Worm (Caenorhabditis elegans) whole organism, young adult: Measurements from ENCODE around the gene iglr-1.

Source experiments
- D2030.7 ChIP-seq: fragments of 200-800 bp; sonication (Bioruptor generic); IDR thresholded peaks from 2 replicates; pipeline ENCODE4 v1.3.6; 2022; ENCODE audit warnings: missing genetic modification reagents, missing genetic modification characterization, missing compliant biosample characterization
- F23B12.7 ChIP-seq: sonication (generic microtip); optimal IDR thresholded peaks from 2 replicates; lab custom pipeline; 2017; ENCODE audit warnings: missing genetic modification characterization, mild to moderate bottlenecking, missing compliant biosample characterization, antibody characterized with exemption, moderate library complexity; ENCODE audit not compliant: insufficient read depth
- F33H1.4 ChIP-seq: fragments of 200-800 bp; sonication (Bioruptor generic); IDR thresholded peaks from 2 replicates; pipeline ENCODE4 v1.3.6; 2022; ENCODE audit warnings: missing genetic modification reagents, missing genetic modification characterization, missing compliant biosample characterization
- F37B4.10 ChIP-seq: fragments of 200-800 bp; sonication (Bioruptor generic); IDR thresholded peaks from 2 replicates; pipeline ENCODE4 v1.3.6; 2022; ENCODE audit warnings: missing genetic modification characterization, missing compliant biosample characterization
- F39B2.1 ChIP-seq: fragments of 200-800 bp; sonication (Bioruptor generic); IDR thresholded peaks from 2 replicates; pipeline ENCODE4 v1.3.6; 2022; ENCODE audit warnings: missing genetic modification reagents, missing genetic modification characterization, missing compliant biosample characterization
- T26A5.8 ChIP-seq: sonication (generic microtip); optimal IDR thresholded peaks from 2 replicates; lab custom pipeline; 2016; ENCODE audit warnings: missing genetic modification characterization, missing compliant biosample characterization
- aptf-3 ChIP-seq: fragments of 200-800 bp; sonication (Bioruptor generic); IDR thresholded peaks from 2 replicates; pipeline ENCODE4 v1.3.6; 2022; ENCODE audit warnings: missing genetic modification characterization, missing compliant biosample characterization
- cebp-1 ChIP-seq, 2 experiments: fragments of 200-800 bp in 1 of 2; sonication (Bioruptor generic) in 1 of 2; sonication (generic microtip) in 1 of 2; IDR thresholded peaks in 1 of 2; optimal IDR thresholded peaks in 1 of 2; 2 replicates each; pipeline versions ENCODE4 v1.3.6 to Lab custom; 2017 to 2022; ENCODE audit warnings: missing compliant biosample characterization in 2 of 2, missing genetic modification characterization in 2 of 2, mild to moderate bottlenecking in 1 of 2, missing genetic modification reagents in 1 of 2, moderate library complexity in 1 of 2
- cebp-2 ChIP-seq: fragments of 200-800 bp; sonication (Bioruptor generic); IDR thresholded peaks from 2 replicates; pipeline ENCODE4 v1.3.6; 2022; ENCODE audit warnings: missing genetic modification characterization, missing compliant biosample characterization
- ceh-100 ChIP-seq: fragments of 200-800 bp; sonication (Bioruptor generic); IDR thresholded peaks from 2 replicates; pipeline ENCODE4 v1.3.6; 2022; ENCODE audit warnings: missing genetic modification reagents, missing genetic modification characterization, missing compliant biosample characterization
- ceh-91 ChIP-seq: fragments of 200-800 bp; sonication (Bioruptor generic); IDR thresholded peaks from 2 replicates; pipeline ENCODE4 v1.3.6; 2022; ENCODE audit warnings: missing genetic modification reagents, missing genetic modification characterization, missing compliant biosample characterization
- die-1 ChIP-seq: sonication (generic microtip); optimal IDR thresholded peaks from 2 replicates; lab custom pipeline; 2016; ENCODE audit warnings: missing genotype, mild to moderate bottlenecking, missing genetic modification characterization, missing compliant biosample characterization
- dox-1 ChIP-seq: fragments of 200-800 bp; sonication (Bioruptor generic); IDR thresholded peaks from 2 replicates; pipeline ENCODE4 v1.3.6; 2022; ENCODE audit warnings: missing genetic modification reagents, missing genetic modification characterization, missing compliant biosample characterization
- dpl-1 ChIP-seq: fragments of 150-350 bp; optimal IDR thresholded peaks from 2 replicates; lab custom pipeline; 2014; ENCODE audit warnings: missing biosample characterization, missing genetic modification reagents, missing genetic modification characterization
- egl-18 ChIP-seq: fragments of 200-800 bp; sonication (Bioruptor generic); IDR thresholded peaks from 2 replicates; pipeline ENCODE4 v1.3.6; 2022; ENCODE audit warnings: missing genetic modification reagents, missing genetic modification characterization, missing compliant biosample characterization
- ets-4 ChIP-seq: fragments of 200-800 bp; sonication (Bioruptor generic); optimal IDR thresholded peaks from 2 replicates; lab custom pipeline; 2018; ENCODE audit warnings: mild to moderate bottlenecking, missing genetic modification characterization, missing compliant biosample characterization
- fkh-3 ChIP-seq: sonication (generic microtip); optimal IDR thresholded peaks from 2 replicates; lab custom pipeline; 2016; ENCODE audit warnings: mild to moderate bottlenecking, missing genetic modification characterization, missing compliant biosample characterization
- gei-17 ChIP-seq: fragments of 200-800 bp; sonication (Bioruptor generic); optimal IDR thresholded peaks from 2 replicates; lab custom pipeline; 2018; ENCODE audit warnings: mild to moderate bottlenecking, missing genetic modification characterization, missing compliant biosample characterization
- him-1 ChIP-seq: sonication (generic microtip); optimal IDR thresholded peaks from 2 replicates; lab custom pipeline; 2016; ENCODE audit warnings: missing genotype, missing genetic modification reagents, missing genetic modification characterization, missing compliant biosample characterization
- hmg-20 ChIP-seq: fragments of 200-800 bp; sonication (Bioruptor generic); IDR thresholded peaks from 2 replicates; pipeline ENCODE4 v1.3.6; 2022; ENCODE audit warnings: missing genetic modification reagents, missing genetic modification characterization, missing compliant biosample characterization
- hrde-1 ChIP-seq: sonication (generic microtip); optimal IDR thresholded peaks from 2 replicates; lab custom pipeline; 2016; ENCODE audit warnings: missing genetic modification characterization, mild to moderate bottlenecking, missing compliant biosample characterization, moderate library complexity, missing genotype, missing genetic modification reagents, borderline replicate concordance
- lag-1 ChIP-seq: fragments of 200-800 bp; sonication (Bioruptor generic); IDR thresholded peaks from 2 replicates; pipeline ENCODE4 v1.3.6; 2022; ENCODE audit warnings: missing genetic modification reagents, missing genetic modification characterization, missing compliant biosample characterization
- let-526 ChIP-seq: fragments of 200-800 bp; sonication (Bioruptor generic); IDR thresholded peaks from 2 replicates; pipeline ENCODE4 v1.3.6; 2022; ENCODE audit warnings: missing genetic modification reagents, missing genetic modification characterization, missing compliant biosample characterization
- lin-35 ChIP-seq, 3 experiments: fragments of 150-350 bp in 2 of 3; sonication (generic microtip) in 1 of 3; optimal IDR thresholded peaks; 2 replicates each; lab custom pipeline; 2014 to 2018; ENCODE audit warnings: missing biosample characterization in 3 of 3, missing genetic modification characterization in 3 of 3, missing genetic modification reagents in 3 of 3
- lin-40 ChIP-seq: sonication (generic microtip); optimal IDR thresholded peaks from 2 replicates; lab custom pipeline; 2016; ENCODE audit warnings: missing genetic modification characterization, mild to moderate bottlenecking, missing compliant biosample characterization, missing genotype, missing genetic modification reagents
- lir-1 ChIP-seq: fragments of 200-800 bp; sonication (Bioruptor generic); conservative IDR thresholded peaks from 2 replicates; pipeline ENCODE4 v1.3.6; 2022; ENCODE audit warnings: missing genetic modification reagents, missing genetic modification characterization, missing compliant biosample characterization
- lsy-27 ChIP-seq: sonication (generic microtip); optimal IDR thresholded peaks from 2 replicates; lab custom pipeline; 2017; ENCODE audit warnings: missing genetic modification characterization, mild to moderate bottlenecking, missing compliant biosample characterization, antibody characterized with exemption, missing genotype, borderline replicate concordance; ENCODE audit not compliant: insufficient read depth
- madf-10 ChIP-seq: sonication (generic microtip); optimal IDR thresholded peaks from 2 replicates; lab custom pipeline; 2016; ENCODE audit warnings: mild to moderate bottlenecking, missing genetic modification characterization, missing compliant biosample characterization
- madf-3 ChIP-seq: fragments of 200-800 bp; sonication (Bioruptor generic); IDR thresholded peaks from 2 replicates; pipeline ENCODE4 v1.3.6; 2022; ENCODE audit warnings: missing genetic modification reagents, missing genetic modification characterization, missing compliant biosample characterization
- madf-8 ChIP-seq: fragments of 200-800 bp; sonication (Bioruptor generic); conservative IDR thresholded peaks from 2 replicates; pipeline ENCODE4 v1.3.6; 2022; ENCODE audit warnings: missing genetic modification reagents, missing genetic modification characterization, missing compliant biosample characterization
- nhr-120 ChIP-seq: fragments of 200-800 bp; sonication (Bioruptor generic); IDR thresholded peaks from 2 replicates; pipeline ENCODE4 v1.3.6; 2022; ENCODE audit warnings: missing genetic modification characterization, missing compliant biosample characterization
- nhr-90 ChIP-seq: sonication (generic microtip); optimal IDR thresholded peaks from 2 replicates; lab custom pipeline; 2016; ENCODE audit warnings: missing genotype, mild to moderate bottlenecking, missing genetic modification characterization, missing compliant biosample characterization
- pbrm-1 ChIP-seq: fragments of 200-800 bp; sonication (Bioruptor generic); IDR thresholded peaks from 2 replicates; pipeline ENCODE4 v1.3.6; 2022; ENCODE audit warnings: missing genetic modification reagents, missing genetic modification characterization, missing compliant biosample characterization
- pha-4 ChIP-seq: fragments of 150-350 bp; sonication (generic microtip); optimal IDR thresholded peaks from 2 replicates; lab custom pipeline; 2014; ENCODE audit warnings: missing biosample characterization, missing genetic modification reagents, missing genetic modification characterization
- rcor-1 ChIP-seq: fragments of 200-800 bp; sonication (Bioruptor generic); IDR thresholded peaks from 2 replicates; pipeline ENCODE4 v1.3.6; 2022; ENCODE audit warnings: missing genetic modification reagents, missing genetic modification characterization, missing compliant biosample characterization
- rpc-1 ChIP-seq, 2 experiments: fragments of 150-350 bp in 1 of 2; sonication (generic microtip) in 1 of 2; optimal IDR thresholded peaks; 2 replicates each; lab custom pipeline; 2014 to 2018; ENCODE audit warnings: missing biosample characterization in 1 of 2, missing genetic modification characterization in 1 of 2, missing genetic modification reagents in 1 of 2, missing genotype in 1 of 2
- sdz-38 ChIP-seq: sonication (generic microtip); optimal IDR thresholded peaks from 2 replicates; lab custom pipeline; 2016; ENCODE audit warnings: missing genotype, missing genetic modification characterization, missing compliant biosample characterization
- tbp1 ChIP-seq: fragments of 200-800 bp; sonication (Bioruptor generic); optimal IDR thresholded peaks from 2 replicates; lab custom pipeline; 2018; ENCODE audit warnings: mild to moderate bottlenecking, missing genetic modification characterization, missing compliant biosample characterization
- tlf-1 ChIP-seq: fragments of 200-800 bp; sonication (Bioruptor generic); optimal IDR thresholded peaks from 2 replicates; lab custom pipeline; 2018; ENCODE audit warnings: mild to moderate bottlenecking, missing genetic modification characterization, missing compliant biosample characterization
- unc-130 ChIP-seq: sonication (generic microtip); optimal IDR thresholded peaks from 2 replicates; lab custom pipeline; 2016; ENCODE audit warnings: missing genetic modification reagents, missing genetic modification characterization, missing compliant biosample characterization
- zfh-2 ChIP-seq: fragments of 200-800 bp; sonication (Bioruptor generic); conservative IDR thresholded peaks from 2 replicates; pipeline ENCODE4 v1.3.6; 2022; ENCODE audit warnings: missing genetic modification reagents, missing genetic modification characterization, missing compliant biosample characterization
- ztf-22 ChIP-seq: fragments of 200-800 bp; sonication (Bioruptor generic); optimal IDR thresholded peaks from 2 replicates; lab custom pipeline; 2018; ENCODE audit warnings: mild to moderate bottlenecking, missing genetic modification characterization, moderate library complexity, missing compliant biosample characterization
- ztf-28 ChIP-seq: fragments of 200-800 bp; sonication (Bioruptor generic); IDR thresholded peaks from 2 replicates; pipeline ENCODE4 v1.3.6; 2022; ENCODE audit warnings: missing genetic modification reagents, missing genetic modification characterization, missing compliant biosample characterization

iglr-1 gene

DNA sequence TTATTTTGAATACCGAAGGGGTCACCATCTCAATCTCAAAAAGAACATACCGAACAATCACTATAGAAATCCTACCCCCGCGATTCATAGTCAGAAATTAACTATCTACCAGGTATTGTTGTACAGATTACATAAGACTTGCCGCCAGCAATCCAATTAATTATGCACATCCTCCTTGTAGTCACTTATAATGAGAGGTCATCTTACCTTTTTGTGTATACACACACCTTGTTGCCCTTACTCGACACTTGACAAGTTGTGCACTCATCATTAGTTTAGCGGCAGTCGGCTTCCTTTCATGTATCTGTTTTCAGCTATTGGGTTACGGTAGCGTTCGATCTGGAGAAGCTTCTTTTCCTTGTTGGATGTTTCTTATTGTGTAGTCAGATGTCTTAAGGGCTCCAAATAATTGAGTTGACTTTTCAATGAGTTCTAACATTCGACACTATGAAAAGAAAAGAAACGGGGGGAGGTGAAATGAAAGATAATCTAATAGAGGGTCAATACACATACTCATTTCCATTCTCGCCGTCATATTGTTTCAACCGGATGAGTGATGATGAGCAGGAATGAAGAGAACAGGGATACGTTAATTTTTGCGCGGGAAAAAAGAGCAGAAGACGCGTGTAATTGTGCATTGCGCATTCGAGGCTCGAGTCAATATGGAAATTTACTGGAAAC is 31.6 kb downstream of the iglr-1 start:
- TF ChIP-seq ztf-28 (GFP tag; lab: Robert Waterston, UW) (no peak), madf-3 (GFP tag; lab: Robert Waterston, UW) (no peak), rpc-1 (optimal IDR thresholded peaks at IDR 0.05; lab: Kevin White, UChicago) (no peak), rpc-1 (tag; optimal IDR thresholded peaks at IDR 0.05; lab: Kevin White, UChicago) (no peak), let-526 (GFP tag; lab: Robert Waterston, UW) (no peak), lir-1 (GFP tag; lab: Robert Waterston, UW) (no peak), hmg-20 (GFP tag; lab: Robert Waterston, UW) (no peak), aptf-3 (GFP tag; lab: Robert Waterston, UW) (no peak), cebp-1 (GFP tag; IDR thresholded peaks at IDR 0.05; lab: Robert Waterston, UW) (no peak), cebp-1 (tag; optimal IDR thresholded peaks at IDR 0.05; lab: Kevin White, UChicago) (no peak), egl-18 (GFP tag; lab: Robert Waterston, UW) (no peak), him-1 (tag; lab: Kevin White, UChicago) (no peak), lsy-27 (tag; lab: Kevin White, UChicago) (no peak), madf-10 (tag; lab: Kevin White, UChicago) (no peak), pha-4 (tag; lab: Kevin White, UChicago) (no peak), ceh-100 (GFP tag; lab: Robert Waterston, UW) (no peak), F37B4.10 (GFP tag; lab: Robert Waterston, UW) (no peak), pbrm-1 (GFP tag; lab: Robert Waterston, UW) (no peak), F39B2.1 (GFP tag; lab: Robert Waterston, UW) (no peak), ceh-91 (GFP tag; lab: Robert Waterston, UW) (no peak), hrde-1 (tag; lab: Kevin White, UChicago) (no peak)

DNA sequence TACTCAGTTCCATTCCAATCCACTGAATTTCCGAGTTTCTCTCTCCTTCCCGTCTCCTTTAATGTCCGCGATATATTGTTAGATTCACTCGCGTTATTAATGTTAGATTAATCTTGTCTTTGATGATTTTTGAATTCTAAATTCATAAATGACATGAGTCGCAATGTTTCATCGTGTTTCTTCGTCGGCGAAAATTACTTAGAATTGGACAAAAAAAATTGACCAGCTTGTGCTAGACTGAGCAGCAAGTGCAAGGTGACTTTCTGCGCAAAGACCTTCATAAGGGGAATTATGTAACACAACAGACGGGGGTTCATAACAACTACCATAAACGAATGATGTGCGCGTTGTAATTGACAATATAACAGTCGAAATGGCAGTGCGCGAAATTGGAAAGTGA is 32.8 kb downstream of the iglr-1 start:
- TF ChIP-seq rcor-1 (GFP tag; lab: Robert Waterston, UW) (no peak), fkh-3 (tag; lab: Kevin White, UChicago) (no peak), tlf-1 (GFP tag; lab: Kevin White, UChicago) (no peak), nhr-90 (tag; lab: Kevin White, UChicago) (no peak), F39B2.1 (GFP tag; lab: Robert Waterston, UW) (no peak), rpc-1 (optimal IDR thresholded peaks at IDR 0.05; lab: Kevin White, UChicago) (no peak), rpc-1 (tag; optimal IDR thresholded peaks at IDR 0.05; lab: Kevin White, UChicago) (no peak), ztf-28 (GFP tag; lab: Robert Waterston, UW) (no peak), ets-4 (GFP tag; lab: Kevin White, UChicago) (no peak), lin-40 (no peak), hrde-1 (tag; lab: Kevin White, UChicago) (no peak), dox-1 (no peak), T26A5.8 (tag; lab: Kevin White, UChicago) (no peak), nhr-120 (GFP tag; lab: Robert Waterston, UW) (no peak), lsy-27 (tag; lab: Kevin White, UChicago) (no peak), tbp1 (GFP tag; lab: Kevin White, UChicago) (no peak), lag-1 (GFP tag; lab: Robert Waterston, UW) (no peak)

DNA sequence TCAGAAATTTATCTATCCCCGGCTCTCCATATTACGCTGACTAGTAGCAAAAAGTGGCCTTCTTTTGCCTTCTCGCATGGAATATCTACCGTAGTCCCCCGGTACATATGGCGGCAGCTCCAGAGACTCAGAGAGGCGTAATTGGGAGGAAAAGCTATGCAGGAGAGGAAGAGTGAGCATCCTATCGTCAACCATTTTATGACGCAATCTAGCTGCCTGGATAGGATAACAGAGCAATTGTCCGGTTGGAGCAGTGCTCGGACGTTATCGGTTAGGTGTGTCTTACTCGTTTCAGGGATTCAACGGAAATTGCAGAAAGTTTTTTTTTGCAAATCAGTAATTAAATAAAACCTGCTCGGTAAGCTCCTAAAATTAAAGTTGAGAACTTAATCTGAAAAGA is 34.0 kb downstream of the iglr-1 start:
- TF ChIP-seq madf-8 (GFP tag; lab: Robert Waterston, UW) (no peak), lin-35 (GFP tag; optimal IDR thresholded peaks at IDR 0.05; lab: Kevin White, UChicago) (no peak), zfh-2 (no peak), lir-1 (GFP tag; lab: Robert Waterston, UW) (no peak), sdz-38 (tag; lab: Kevin White, UChicago) (no peak), cebp-2 (GFP tag; lab: Robert Waterston, UW) (no peak), dox-1 (no peak), gei-17 (GFP tag; lab: Kevin White, UChicago) (no peak), F39B2.1 (GFP tag; lab: Robert Waterston, UW) (no peak), die-1 (tag; lab: Kevin White, UChicago) (no peak), unc-130 (no peak), F33H1.4 (no peak), F23B12.7 (tag; lab: Kevin White, UChicago) (no peak), dpl-1 (GFP tag; lab: Kevin White, UChicago) (no peak), rcor-1 (GFP tag; lab: Robert Waterston, UW) (no peak), ztf-22 (GFP tag; lab: Kevin White, UChicago) (no peak), hmg-20 (GFP tag; lab: Robert Waterston, UW) (no peak), D2030.7 (GFP tag; lab: Robert Waterston, UW) (no peak)
